Fruit fly (Drosophila melanogaster) whole organism, wandering third instar larva: ENCODE data around the gene CG4743.

ENCODE experiments used
- Hnf4 ChIP-seq: fragments of 200-800 bp; sonication (Bioruptor generic); optimal IDR thresholded peaks from 2 replicates; lab custom pipeline; 2016; ENCODE audit warnings: missing biosample characterization, mild to moderate bottlenecking, missing genetic modification characterization
- Hr83 ChIP-seq: fragments of 200-300 bp; sonication (Bioruptor generic); optimal IDR thresholded peaks from 2 replicates; lab custom pipeline; 2016; ENCODE audit warnings: missing biosample characterization, mild to moderate bottlenecking, missing genetic modification characterization, moderate library complexity; ENCODE audit not compliant: poor library complexity, severe bottlenecking
- Myc ChIP-seq: fragments of >200 bp; optimal IDR thresholded peaks from 2 replicates; lab custom pipeline; 2017
- OdsH ChIP-seq: fragments of 200-800 bp; sonication (Bioruptor generic); optimal IDR thresholded peaks from 2 replicates; lab custom pipeline; 2016; ENCODE audit warnings: missing biosample characterization, mild to moderate bottlenecking, missing genetic modification characterization
- Sp1 ChIP-seq: fragments of 200-800 bp; sonication (Bioruptor generic); optimal IDR thresholded peaks from 3 replicates; lab custom pipeline; 2019; ENCODE audit warnings: missing biosample characterization, mild to moderate bottlenecking, missing genetic modification characterization, moderate library complexity
- dl ChIP-seq, 2 experiments: fragments of 175-275, 200-275 bp in 1 of 2; fragments of 200-275 bp in 1 of 2; sonication (Bioruptor generic); optimal IDR thresholded peaks; lab custom pipeline; 2018; ENCODE audit warnings: mild to moderate bottlenecking in 2 of 2, missing biosample characterization in 2 of 2, missing genetic modification characterization in 2 of 2, moderate library complexity in 2 of 2; ENCODE audit not compliant: partially characterized antibody in 2 of 2, insufficient read depth in 1 of 2
- foxo ChIP-seq, 2 experiments: fragments of 200-800 bp; sonication (Bioruptor generic); optimal IDR thresholded peaks; 2 replicates in 1 of 2; 3 replicates in 1 of 2; lab custom pipeline; 2016 to 2017; ENCODE audit warnings: missing biosample characterization in 2 of 2, missing genetic modification characterization in 2 of 2
- fru ChIP-seq: fragments of 200-800 bp; sonication (Bioruptor generic); optimal IDR thresholded peaks from 3 replicates; lab custom pipeline; 2016; ENCODE audit warnings: missing biosample characterization, mild to moderate bottlenecking, missing genetic modification characterization
- h ChIP-seq: fragments of 200-800 bp; sonication (Bioruptor generic); optimal IDR thresholded peaks from 3 replicates; lab custom pipeline; 2016; ENCODE audit warnings: missing biosample characterization, mild to moderate bottlenecking, missing genetic modification characterization
- jim ChIP-seq: fragments of 175-275, 200-325 bp; sonication (Bioruptor generic); optimal IDR thresholded peaks from 2 replicates; lab custom pipeline; 2016; ENCODE audit warnings: missing biosample characterization, mild to moderate bottlenecking, missing genetic modification characterization
- psq ChIP-seq: fragments of 200-800 bp; sonication (Bioruptor generic); optimal IDR thresholded peaks from 3 replicates; lab custom pipeline; 2017; ENCODE audit warnings: missing biosample characterization, mild to moderate bottlenecking, missing genetic modification characterization, moderate library complexity
- rgr ChIP-seq: fragments of 200-800 bp; sonication (Bioruptor generic); optimal IDR thresholded peaks from 3 replicates; lab custom pipeline; 2016; ENCODE audit warnings: missing biosample characterization, mild to moderate bottlenecking, missing genetic modification characterization
- tai ChIP-seq: sonication (Bioruptor generic); optimal IDR thresholded peaks from 2 replicates; lab custom pipeline; 2016; ENCODE audit warnings: missing biosample characterization, missing genetic modification characterization

DNA sequence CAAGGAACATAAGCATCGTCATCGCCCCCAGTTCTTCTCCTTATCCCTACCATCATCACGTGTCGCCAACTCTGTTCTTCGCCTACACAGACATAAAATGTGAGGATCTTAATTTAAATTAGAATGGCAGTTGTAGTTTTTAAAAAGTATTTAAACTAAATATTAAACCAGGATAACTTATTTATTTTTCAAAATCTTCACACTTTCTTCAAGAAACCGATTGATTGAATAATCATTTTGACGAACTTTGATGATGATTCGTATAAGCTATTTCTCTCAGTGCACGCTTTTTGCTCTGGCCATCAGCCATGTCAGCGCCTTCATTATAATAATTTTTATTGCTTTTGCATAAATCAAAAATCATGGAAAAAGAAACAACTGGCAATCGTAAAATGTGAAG is 41.4 kb downstream of the CG4743 start:
- TF ChIP-seq h (GFP tag; lab: Kevin White, UChicago): peak; percentile 78
- peak in 1 of 2 experiments; percentile 78 for TF ChIP-seq foxo (GFP tag; optimal IDR thresholded peaks at IDR 0.05; lab: Kevin White, UChicago)
- TF ChIP-seq Hnf4 (GFP tag; lab: Kevin White, UChicago): peak; percentile 53
- no peak for TF ChIP-seq Hr83 (GFP tag; lab: Kevin White, UChicago)
- TF ChIP-seq psq (GFP tag; lab: Kevin White, UChicago): peak; percentile 76
- TF ChIP-seq Sp1: peak; percentile 67
- TF ChIP-seq OdsH: peak; percentile 57
- no peak for TF ChIP-seq Myc (lab: Kevin White, UChicago)
- peak; percentile 62 for TF ChIP-seq rgr (GFP tag; lab: Kevin White, UChicago)
- TF ChIP-seq tai (GFP tag; lab: Kevin White, UChicago): peak; percentile 3
- no peak for TF ChIP-seq dl (GFP tag; optimal IDR thresholded peaks at IDR 0.05; lab: Kevin White, UChicago; ENCODE audit: insufficient read depth in 1 of 2, partially characterized antibody in 2 of 2)
- peak; percentile 83 for TF ChIP-seq fru (GFP tag; lab: Kevin White, UChicago)
- TF ChIP-seq jim (GFP tag; lab: Kevin White, UChicago): no peak
